Worm (Caenorhabditis elegans) whole organism, L4 larva: ENCODE results near the gene nhr-176.

Experiments used
- F37D6.2 ChIP-seq: sonication (generic microtip); optimal IDR thresholded peaks from 2 replicates; lab custom pipeline; 2016; ENCODE audit warnings: mild to moderate bottlenecking, missing genetic modification characterization, missing compliant biosample characterization
- T20F7.1 ChIP-seq: fragments of 200-800 bp; sonication (Bioruptor generic); optimal IDR thresholded peaks from 2 replicates; lab custom pipeline; 2018; ENCODE audit warnings: mild to moderate bottlenecking, missing genetic modification characterization, missing compliant biosample characterization
- T26A8.4 ChIP-seq: fragments of 200-800 bp; sonication (Bioruptor generic); IDR thresholded peaks from 2 replicates; pipeline ENCODE4 v1.3.6; 2022; ENCODE audit warnings: missing genetic modification characterization, missing compliant biosample characterization
- Y105C5A.15 ChIP-seq: fragments of 200-800 bp; sonication (Bioruptor generic); IDR thresholded peaks from 2 replicates; pipeline ENCODE4 v1.3.6; 2022; ENCODE audit warnings: missing genetic modification characterization, missing compliant biosample characterization
- ZK546.5 ChIP-seq, 2 experiments: sonication (generic microtip); optimal IDR thresholded peaks; 2 replicates each; lab custom pipeline; 2017; ENCODE audit warnings: missing biosample characterization in 2 of 2, missing genetic modification characterization in 2 of 2
- aha-1 ChIP-seq: fragments of 150-350 bp; peaks from one replicate; lab custom pipeline; 2014; ENCODE audit warnings: missing biosample characterization, missing genetic modification characterization
- arid-1 ChIP-seq: fragments of 200-800 bp; sonication (Bioruptor generic); conservative IDR thresholded peaks from 2 replicates; pipeline ENCODE4 v1.3.6; 2022; ENCODE audit warnings: missing genetic modification reagents, missing genetic modification characterization, missing compliant biosample characterization
- attf-4 ChIP-seq: sonication (generic microtip); optimal IDR thresholded peaks from 3 replicates; lab custom pipeline; 2017; ENCODE audit warnings: missing biosample characterization, missing genetic modification characterization
- ceh-20 ChIP-seq: fragments of 200-800 bp; sonication (Bioruptor generic); IDR thresholded peaks from 2 replicates; pipeline ENCODE4 v1.3.6; 2022; ENCODE audit warnings: missing genetic modification reagents, missing genetic modification characterization, missing compliant biosample characterization
- ceh-28 ChIP-seq: fragments of 150-350 bp; optimal IDR thresholded peaks from 2 replicates; lab custom pipeline; 2014; ENCODE audit warnings: missing biosample characterization, missing genetic modification reagents, missing genetic modification characterization
- ceh-62 ChIP-seq: sonication (generic microtip); optimal IDR thresholded peaks from 2 replicates; lab custom pipeline; 2017; ENCODE audit warnings: missing biosample characterization, missing genetic modification characterization
- daf-12 ChIP-seq: fragments of 150-350 bp; optimal IDR thresholded peaks from 2 replicates; lab custom pipeline; 2014; ENCODE audit warnings: missing biosample characterization, missing genetic modification reagents, missing genetic modification characterization
- daf-16 ChIP-seq, 3 experiments: sonication (generic microtip); optimal IDR thresholded peaks; 2 replicates each; lab custom pipeline; 2016 to 2017; ENCODE audit warnings: missing genetic modification characterization in 3 of 3, missing genetic modification reagents in 3 of 3, mild to moderate bottlenecking in 2 of 3, missing compliant biosample characterization in 2 of 3, missing biosample characterization in 1 of 3, moderate library complexity in 1 of 3
- daf-8 ChIP-seq: fragments of 200-800 bp; sonication (Bioruptor generic); IDR thresholded peaks from 2 replicates; pipeline ENCODE4 v1.3.6; 2022; ENCODE audit warnings: missing genetic modification characterization, missing compliant biosample characterization
- dmd-6 ChIP-seq: fragments of 200-800 bp; sonication (Bioruptor generic); IDR thresholded peaks from 2 replicates; pipeline ENCODE4 v1.3.6; 2022; ENCODE audit warnings: missing genetic modification reagents, missing genetic modification characterization, missing compliant biosample characterization
- dmd-8 ChIP-seq: fragments of 200-800 bp; sonication (Bioruptor generic); IDR thresholded peaks from 2 replicates; pipeline ENCODE4 v1.3.6; 2022; ENCODE audit warnings: missing genetic modification characterization, missing compliant biosample characterization
- dmd-9 ChIP-seq: fragments of 200-800 bp; sonication (Bioruptor generic); IDR thresholded peaks from 2 replicates; pipeline ENCODE4 v1.3.6; 2022; ENCODE audit warnings: missing genetic modification reagents, missing genetic modification characterization, missing compliant biosample characterization
- dve-1 ChIP-seq: sonication (generic microtip); optimal IDR thresholded peaks from 2 replicates; lab custom pipeline; 2017; ENCODE audit warnings: antibody characterized with exemption, mild to moderate bottlenecking, missing genetic modification characterization, missing compliant biosample characterization; ENCODE audit not compliant: insufficient read depth
- egl-43 ChIP-seq: fragments of 200-800 bp; sonication (Bioruptor generic); IDR thresholded peaks from 2 replicates; pipeline ENCODE4 v1.3.6; 2022; ENCODE audit warnings: missing genetic modification reagents, missing genetic modification characterization, missing compliant biosample characterization
- hlh-30 ChIP-seq: sonication (generic microtip); optimal IDR thresholded peaks from 2 replicates; lab custom pipeline; 2017; ENCODE audit warnings: antibody characterized with exemption, mild to moderate bottlenecking, missing genetic modification characterization, missing compliant biosample characterization; ENCODE audit not compliant: insufficient read depth
- jun-1 ChIP-seq: fragments of 150-350 bp; optimal IDR thresholded peaks from 2 replicates; lab custom pipeline; 2014; ENCODE audit warnings: missing biosample characterization, missing genetic modification reagents, missing genetic modification characterization
- lin-1 ChIP-seq: fragments of 200-800 bp; sonication (Bioruptor generic); IDR thresholded peaks from 2 replicates; pipeline ENCODE4 v1.3.6; 2022; ENCODE audit warnings: missing genetic modification reagents, missing genetic modification characterization, missing compliant biosample characterization
- lin-13 ChIP-seq: fragments of 150-350 bp; optimal IDR thresholded peaks from 2 replicates; lab custom pipeline; 2014; ENCODE audit warnings: missing biosample characterization, missing genetic modification reagents, missing genetic modification characterization
- lin-38 ChIP-seq: fragments of 200-800 bp; sonication (Bioruptor generic); IDR thresholded peaks from 2 replicates; pipeline ENCODE4 v1.3.6; 2022; ENCODE audit warnings: missing genetic modification reagents, missing genetic modification characterization, missing compliant biosample characterization
- madf-9 ChIP-seq: fragments of 200-800 bp; sonication (Bioruptor generic); conservative IDR thresholded peaks from 2 replicates; pipeline ENCODE4 v1.3.6; 2022; ENCODE audit warnings: missing genetic modification reagents, missing genetic modification characterization, missing compliant biosample characterization
- mep-1 ChIP-seq: fragments of 150-350 bp; sonication (generic microtip); optimal IDR thresholded peaks from 3 replicates; lab custom pipeline; 2014; ENCODE audit warnings: missing biosample characterization, missing genetic modification characterization
- nhr-102 ChIP-seq: sonication (generic microtip); optimal IDR thresholded peaks from 2 replicates; lab custom pipeline; 2016; ENCODE audit warnings: mild to moderate bottlenecking, missing genetic modification characterization, moderate library complexity, missing compliant biosample characterization
- nhr-11 ChIP-seq: fragments of 150-350 bp; optimal IDR thresholded peaks from 2 replicates; lab custom pipeline; 2014; ENCODE audit warnings: missing biosample characterization, missing genetic modification characterization
- nhr-25 ChIP-seq: sonication (generic microtip); optimal IDR thresholded peaks from 2 replicates; lab custom pipeline; 2017; ENCODE audit warnings: missing genetic modification characterization, mild to moderate bottlenecking, missing compliant biosample characterization, antibody characterized with exemption, moderate library complexity, borderline replicate concordance; ENCODE audit not compliant: insufficient read depth
- nhr-28 ChIP-seq: fragments of 150-350 bp; optimal IDR thresholded peaks from 2 replicates; lab custom pipeline; 2014; ENCODE audit warnings: missing biosample characterization, missing genetic modification characterization
- nhr-41 ChIP-seq: fragments of 200-800 bp; sonication (Bioruptor generic); IDR thresholded peaks from 2 replicates; pipeline ENCODE4 v1.3.6; 2022; ENCODE audit warnings: missing genetic modification reagents, missing genetic modification characterization, missing compliant biosample characterization
- nhr-42 ChIP-seq: fragments of 200-800 bp; sonication (Bioruptor generic); IDR thresholded peaks from 2 replicates; pipeline ENCODE4 v1.3.6; 2022; ENCODE audit warnings: missing genetic modification characterization, missing compliant biosample characterization
- nhr-48 ChIP-seq: sonication (generic microtip); optimal IDR thresholded peaks from 2 replicates; lab custom pipeline; 2016; ENCODE audit warnings: mild to moderate bottlenecking, missing genetic modification characterization, missing compliant biosample characterization
- nhr-76 ChIP-seq: fragments of 150-350 bp; optimal IDR thresholded peaks from 2 replicates; lab custom pipeline; 2014; ENCODE audit warnings: missing biosample characterization, missing genetic modification characterization
- pha-4 ChIP-seq, 2 experiments: fragments of 150-350 bp in 1 of 2; fragments of 200-800 bp in 1 of 2; sonication (Bioruptor generic) in 1 of 2; IDR thresholded peaks in 1 of 2; optimal IDR thresholded peaks in 1 of 2; 2 replicates each; pipeline versions ENCODE4 v1.3.6 to Lab custom; 2014 to 2022; ENCODE audit warnings: missing genetic modification characterization in 2 of 2, missing genetic modification reagents in 2 of 2, missing biosample characterization in 1 of 2, missing compliant biosample characterization in 1 of 2
- pqm-1 ChIP-seq: sonication (generic microtip); optimal IDR thresholded peaks from 2 replicates; lab custom pipeline; 2017; ENCODE audit warnings: missing biosample characterization, missing genetic modification characterization
- skn-1 ChIP-seq: fragments of 150-350 bp; optimal IDR thresholded peaks from 2 replicates; lab custom pipeline; 2014; ENCODE audit warnings: missing biosample characterization, missing genetic modification characterization
- snpc-4 ChIP-seq: fragments of 150-350 bp; optimal IDR thresholded peaks from 2 replicates; lab custom pipeline; 2014; ENCODE audit warnings: missing biosample characterization, missing genetic modification characterization
- spr-1 ChIP-seq: sonication (generic microtip); optimal IDR thresholded peaks from 2 replicates; lab custom pipeline; 2016; ENCODE audit warnings: mild to moderate bottlenecking, missing genetic modification characterization, missing compliant biosample characterization
- tag-97 ChIP-seq: fragments of 200-800 bp; sonication (Bioruptor generic); IDR thresholded peaks from 2 replicates; pipeline ENCODE4 v1.3.6; 2022; ENCODE audit warnings: missing genetic modification characterization, missing compliant biosample characterization
- tra-1 ChIP-seq: fragments of 200-800 bp; sonication (Bioruptor generic); IDR thresholded peaks from 2 replicates; pipeline ENCODE4 v1.3.6; 2022; ENCODE audit warnings: missing genetic modification reagents, missing genetic modification characterization, missing compliant biosample characterization
- unc-39 ChIP-seq: sonication (generic microtip); optimal IDR thresholded peaks from 2 replicates; lab custom pipeline; 2017; ENCODE audit warnings: missing biosample characterization, missing genetic modification characterization
- unc-62 ChIP-seq, 3 experiments: fragments of 150-350 bp in 1 of 3; sonication (generic microtip); optimal IDR thresholded peaks in 2 of 3; peaks in 1 of 3; 1 replicate in 1 of 3; 2 replicates in 2 of 3; lab custom pipeline; 2014 to 2017; ENCODE audit warnings: missing biosample characterization in 3 of 3, missing genetic modification characterization in 3 of 3, missing genetic modification reagents in 3 of 3, missing genotype in 1 of 3
- zip-2 ChIP-seq: fragments of 150-350 bp; optimal IDR thresholded peaks from 2 replicates; lab custom pipeline; 2014; ENCODE audit warnings: missing biosample characterization, missing genetic modification characterization

The nhr-176 gene

DNA sequence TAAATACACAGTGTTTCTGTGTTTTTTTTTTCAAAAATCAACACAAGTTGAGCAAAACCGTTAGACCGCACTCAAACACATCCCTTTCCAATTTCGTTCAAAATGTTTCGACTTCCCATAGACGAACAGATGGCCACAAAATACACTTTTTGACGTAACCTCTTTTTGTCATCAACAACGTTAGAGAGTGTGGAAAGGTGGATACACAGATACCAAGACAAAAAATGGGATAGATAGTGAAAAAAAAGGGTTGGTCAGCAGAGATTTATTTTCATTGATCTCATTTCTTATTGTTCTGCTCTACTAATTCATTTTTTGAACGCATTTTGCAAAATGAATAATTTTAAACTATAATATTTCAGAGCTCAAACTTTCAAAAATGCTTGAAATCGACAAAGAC lies 23.7 kb downstream of the nhr-176 start:
- TF ChIP-seq dve-1 (tag; lab: Kevin White, UChicago) (peak; percentile 11), ceh-62 (no peak), lin-13 (no peak), snpc-4 (tag; lab: Kevin White, UChicago) (no peak), nhr-28 (tag; lab: Kevin White, UChicago) (peak; percentile 97), unc-62 (GFP tag; optimal IDR thresholded peaks at IDR 0.05 in 1 of 2; lab: Kevin White, UChicago) (peak in 1 of 2 experiments; percentile 94), unc-62 (tag; optimal IDR thresholded peaks at IDR 0.05; lab: Kevin White, UChicago) (no peak), daf-16 (GFP tag; optimal IDR thresholded peaks at IDR 0.05; lab: Kevin White, UChicago) (no peak), daf-16 (tag; optimal IDR thresholded peaks at IDR 0.05; lab: Kevin White, UChicago) (peak; percentile 66)

DNA sequence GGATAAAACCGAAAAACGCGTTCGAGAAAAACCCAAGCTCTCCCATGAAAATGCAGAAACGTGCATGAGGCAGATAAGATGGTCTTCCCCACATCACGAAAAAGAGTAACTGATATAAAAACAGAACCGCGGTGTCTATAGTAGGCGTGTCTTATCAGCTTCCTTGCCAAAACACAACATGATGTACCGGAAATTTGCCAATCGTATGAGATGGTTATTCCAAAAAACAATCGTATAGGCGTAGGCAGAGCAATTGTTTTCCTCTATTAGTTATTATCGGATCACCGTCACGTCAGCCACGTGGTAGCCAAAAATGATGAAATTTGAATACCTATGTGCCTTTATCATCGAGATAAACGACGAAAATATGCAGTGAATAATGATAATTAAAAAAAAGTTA lies 28.3 kb downstream of the nhr-176 start, which contains the start of gene str-7:
str-7 (minus strand) TSS at position 101 of the 400 bp plus-strand sequence.
- no peak for TF ChIP-seq daf-12 (tag; lab: Kevin White, UChicago)
- no peak for TF ChIP-seq nhr-41 (GFP tag; lab: Robert Waterston, UW)
- TF ChIP-seq nhr-11 (tag; lab: Kevin White, UChicago), result no peak
- no peak for TF ChIP-seq lin-13
- TF ChIP-seq skn-1 (tag; lab: Kevin White, UChicago), result no peak
- TF ChIP-seq nhr-48 (tag; lab: Kevin White, UChicago), result no peak
- TF ChIP-seq, all 104 proteins: peak for 0

DNA sequence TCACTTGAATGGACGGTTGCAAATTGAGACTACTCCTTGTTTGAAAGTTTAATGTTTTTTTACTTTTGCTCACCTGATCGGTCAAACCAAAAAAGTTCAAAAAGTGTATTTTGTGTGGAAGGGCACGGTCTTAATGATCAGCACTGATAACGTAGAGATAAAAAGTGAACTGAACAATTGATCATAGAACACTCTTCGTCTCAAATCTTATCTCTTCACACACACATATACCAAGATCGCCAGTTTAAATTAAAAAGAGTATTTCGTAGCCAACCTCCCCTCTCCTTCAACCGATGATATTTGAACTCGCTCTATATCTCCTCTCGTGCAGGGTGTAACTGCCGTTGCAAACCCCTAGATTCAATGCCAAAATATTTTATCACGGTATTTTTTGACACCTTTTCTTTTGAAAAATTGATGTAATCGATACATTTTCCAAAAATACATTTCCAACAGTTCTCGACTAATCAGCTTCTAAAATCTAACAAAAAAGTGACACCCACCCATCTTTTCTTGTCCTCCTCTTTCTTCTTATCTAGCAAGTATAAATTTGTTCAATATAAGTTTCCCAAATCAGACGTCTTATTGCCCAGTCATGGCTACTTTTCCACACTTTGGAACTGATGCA lies 29.1 kb downstream of the nhr-176 start, which contains the start of gene cth-1:
cth-1 (plus strand) TSS at position 578 of the 628 bp plus-strand sequence.
- TF ChIP-seq ceh-62 (no peak), nhr-76 (no peak), lin-38 (GFP tag; lab: Robert Waterston, UW) (no peak), mep-1 (tag; lab: Kevin White, UChicago) (no peak), arid-1 (GFP tag; lab: Robert Waterston, UW) (no peak), ceh-28 (tag; lab: Kevin White, UChicago) (no peak), T20F7.1 (GFP tag; lab: Kevin White, UChicago) (no peak), dmd-6 (GFP tag; lab: Robert Waterston, UW) (peak; percentile 69), tra-1 (GFP tag; lab: Robert Waterston, UW) (no peak), nhr-48 (tag; lab: Kevin White, UChicago) (peak; percentile 74), F37D6.2 (tag; lab: Kevin White, UChicago) (no peak), pqm-1 (tag; lab: Kevin White, UChicago) (peak; percentile 64), dmd-8 (GFP tag; lab: Robert Waterston, UW) (no peak), dve-1 (tag; lab: Kevin White, UChicago) (peak; percentile 66), nhr-42 (GFP tag; lab: Robert Waterston, UW) (no peak), daf-16 (GFP tag; optimal IDR thresholded peaks at IDR 0.05; lab: Kevin White, UChicago) (no peak), daf-16 (tag; optimal IDR thresholded peaks at IDR 0.05; lab: Kevin White, UChicago) (peak; percentile 50), zip-2 (tag; lab: Kevin White, UChicago) (no peak), dmd-9 (GFP tag; lab: Robert Waterston, UW) (no peak), egl-43 (GFP tag; lab: Robert Waterston, UW) (no peak), jun-1 (tag; lab: Kevin White, UChicago) (no peak), Y105C5A.15 (GFP tag; lab: Robert Waterston, UW) (no peak), nhr-102 (no peak), nhr-25 (no peak), tag-97 (no peak), unc-39 (tag; lab: Kevin White, UChicago) (no peak), spr-1 (tag; lab: Kevin White, UChicago) (no peak), pha-4 (GFP tag; IDR thresholded peaks at IDR 0.05; lab: Robert Waterston, UW) (no peak), pha-4 (tag; optimal IDR thresholded peaks at IDR 0.05; lab: Kevin White, UChicago) (no peak), ZK546.5 (tag; optimal IDR thresholded peaks at IDR 0.05; lab: Kevin White, UChicago) (no peak), hlh-30 (tag; lab: Kevin White, UChicago) (peak; percentile 32), T26A8.4 (GFP tag; lab: Robert Waterston, UW) (no peak), unc-62 (GFP tag; optimal IDR thresholded peaks at IDR 0.05 in 1 of 2; lab: Kevin White, UChicago) (peak in 1 of 2 experiments; percentile 27), unc-62 (tag; optimal IDR thresholded peaks at IDR 0.05; lab: Kevin White, UChicago) (no peak), daf-8 (no peak), attf-4 (tag; lab: Kevin White, UChicago) (no peak), nhr-28 (tag; lab: Kevin White, UChicago) (peak; percentile 97), ceh-20 (GFP tag; lab: Robert Waterston, UW) (no peak), madf-9 (GFP tag; lab: Robert Waterston, UW) (no peak), lin-1 (GFP tag; lab: Robert Waterston, UW) (no peak), aha-1 (tag; lab: Kevin White, UChicago) (peak; percentile 63)
